Worm (Caenorhabditis elegans): ENCODE data around the gene C14C11.1.
A peak's percentile ranks its signal among the peaks of the same experiment; 100 is the strongest.

The C14C11.1 gene

ce11 chrV:5693595-5693994 lies 30.2 kb downstream of the C14C11.1 start (continued):
- TF ChIP-seq nhr-90 (tag; optimal IDR thresholded peaks at IDR 0.05; ENCODE audit: poor library complexity), result peak; percentile 56
- TF ChIP-seq dsc-1 (tag; optimal IDR thresholded peaks at IDR 0.05), result no peak
- peak; percentile 79 for TF ChIP-seq unc-130 (tag; optimal IDR thresholded peaks at IDR 0.05)
- no peak for TF ChIP-seq ceh-90 (tag; optimal IDR thresholded peaks at IDR 0.05)
- TF ChIP-seq nhr-71 (tag; optimal IDR thresholded peaks at IDR 0.05), result peak; percentile 65
- no peak for TF ChIP-seq nhr-12 (tag; optimal IDR thresholded peaks at IDR 0.05)
- no peak for TF ChIP-seq alr-1 (tag; optimal IDR thresholded peaks at IDR 0.05; ENCODE audit: borderline replicate concordance)
- peak; percentile 88 for TF ChIP-seq blmp-1 (tag; optimal IDR thresholded peaks at IDR 0.05)
- TF ChIP-seq ets-5 (GFP tag; IDR thresholded peaks at IDR 0.05), result no peak
- no peak for TF ChIP-seq vab-15 (tag; optimal IDR thresholded peaks at IDR 0.05)
- no peak for TF ChIP-seq C04F5.9 (tag; optimal IDR thresholded peaks at IDR 0.05)
- TF ChIP-seq efl-3 (GFP tag; optimal IDR thresholded peaks at IDR 0.05), result no peak
- TF ChIP-seq F16B12.6 (tag; optimal IDR thresholded peaks at IDR 0.05), result no peak
- TF ChIP-seq snpc-4 (tag; optimal IDR thresholded peaks at IDR 0.05), result no peak
- no peak for TF ChIP-seq ceh-88 (GFP tag; IDR thresholded peaks at IDR 0.05)
- no peak for TF ChIP-seq dpl-1 (GFP tag; optimal IDR thresholded peaks at IDR 0.05)
- no peak for TF ChIP-seq isw-1 (GFP tag; IDR thresholded peaks at IDR 0.05)
- TF ChIP-seq unc-86 (tag; optimal IDR thresholded peaks at IDR 0.05), result no peak
- TF ChIP-seq nhr-19 (GFP tag; conservative IDR thresholded peaks at IDR 0.05), result peak; percentile 51
- TF ChIP-seq irx-1 (tag; optimal IDR thresholded peaks at IDR 0.05), result no peak
- TF ChIP-seq elt-3 (tag; optimal IDR thresholded peaks at IDR 0.05), result peak; percentile 50 to 97 (median 68)
- TF ChIP-seq nhr-76 (tag; optimal IDR thresholded peaks at IDR 0.05), result no peak
- no peak for TF ChIP-seq aly-2 (tag; optimal IDR thresholded peaks at IDR 0.05)
- TF ChIP-seq nhr-28 (tag; optimal IDR thresholded peaks at IDR 0.05), result no peak
- no peak for TF ChIP-seq ces-1 (GFP tag; optimal IDR thresholded peaks at IDR 0.05)
- TF ChIP-seq unc-62 (GFP tag; optimal IDR thresholded peaks at IDR 0.05), result no peak
- no peak for TF ChIP-seq hlh-4 (tag; optimal IDR thresholded peaks at IDR 0.05)
- no peak for TF ChIP-seq pax-3 (tag; optimal IDR thresholded peaks at IDR 0.05)
- TF ChIP-seq lin-39 (tag; optimal IDR thresholded peaks at IDR 0.05), result no peak
- no peak for TF ChIP-seq jun-1 (tag; optimal IDR thresholded peaks at IDR 0.05)
- TF ChIP-seq ama-1 (optimal IDR thresholded peaks at IDR 0.05), result no peak
- no peak for TF ChIP-seq ztf-4 (tag; optimal IDR thresholded peaks at IDR 0.05)
- TF ChIP-seq zip-4 (GFP tag; optimal IDR thresholded peaks at IDR 0.05), result no peak
- TF ChIP-seq nhr-84 (tag; optimal IDR thresholded peaks at IDR 0.05), result no peak
- TF ChIP-seq mep-1 (tag; optimal IDR thresholded peaks at IDR 0.05), result no peak
- no peak for TF ChIP-seq nhr-237 (tag; optimal IDR thresholded peaks at IDR 0.05)
- no peak for TF ChIP-seq tlp-1 (tag; optimal IDR thresholded peaks at IDR 0.05)
- peak; percentile 94 for TF ChIP-seq nhr-85 (tag)
- no peak for TF ChIP-seq nhr-11 (tag; optimal IDR thresholded peaks at IDR 0.05)
- TF ChIP-seq mab-9 (GFP tag; IDR thresholded peaks at IDR 0.05), result no peak
- no peak for TF ChIP-seq lin-13 (GFP tag; optimal IDR thresholded peaks at IDR 0.05)
- no peak for TF ChIP-seq fkh-4 (tag; optimal IDR thresholded peaks at IDR 0.05; ENCODE audit: borderline replicate concordance)
- TF ChIP-seq snu-23 (GFP tag; optimal IDR thresholded peaks at IDR 0.05), result peak; percentile 52
- TF ChIP-seq sptf-1 (tag; optimal IDR thresholded peaks at IDR 0.05), result no peak
- TF ChIP-seq rnt-1 (tag; optimal IDR thresholded peaks at IDR 0.05), result no peak
- no peak for TF ChIP-seq C16A3.4 (tag; optimal IDR thresholded peaks at IDR 0.05)
- no peak for TF ChIP-seq aha-1 (tag; optimal IDR thresholded peaks at IDR 0.05)
- no peak for TF ChIP-seq mef-2 (tag; optimal IDR thresholded peaks at IDR 0.05)
- no peak for TF ChIP-seq egl-13 (tag; optimal IDR thresholded peaks at IDR 0.05)
- TF ChIP-seq unc-30 (tag; optimal IDR thresholded peaks at IDR 0.05), result no peak
- no peak for TF ChIP-seq C34B4.2 (tag; optimal IDR thresholded peaks at IDR 0.05)
- TF ChIP-seq fkh-8 (tag; optimal IDR thresholded peaks at IDR 0.05), result no peak
- TF ChIP-seq ceh-8 (GFP tag; optimal IDR thresholded peaks at IDR 0.05), result no peak
- TF ChIP-seq nhr-20 (tag; optimal IDR thresholded peaks at IDR 0.05), result peak; percentile 77
- TF ChIP-seq fos-1 (tag; optimal IDR thresholded peaks at IDR 0.05), result no peak
- TF ChIP-seq skn-1 (tag; optimal IDR thresholded peaks at IDR 0.05), result no peak

Measured in whole organism, L1 larva.